Fruit fly (Drosophila melanogaster): ENCODE data around the gene CG33223.
A peak's percentile ranks its signal among the peaks of the same experiment; 100 is the strongest.

The CG33223 gene

DNA sequence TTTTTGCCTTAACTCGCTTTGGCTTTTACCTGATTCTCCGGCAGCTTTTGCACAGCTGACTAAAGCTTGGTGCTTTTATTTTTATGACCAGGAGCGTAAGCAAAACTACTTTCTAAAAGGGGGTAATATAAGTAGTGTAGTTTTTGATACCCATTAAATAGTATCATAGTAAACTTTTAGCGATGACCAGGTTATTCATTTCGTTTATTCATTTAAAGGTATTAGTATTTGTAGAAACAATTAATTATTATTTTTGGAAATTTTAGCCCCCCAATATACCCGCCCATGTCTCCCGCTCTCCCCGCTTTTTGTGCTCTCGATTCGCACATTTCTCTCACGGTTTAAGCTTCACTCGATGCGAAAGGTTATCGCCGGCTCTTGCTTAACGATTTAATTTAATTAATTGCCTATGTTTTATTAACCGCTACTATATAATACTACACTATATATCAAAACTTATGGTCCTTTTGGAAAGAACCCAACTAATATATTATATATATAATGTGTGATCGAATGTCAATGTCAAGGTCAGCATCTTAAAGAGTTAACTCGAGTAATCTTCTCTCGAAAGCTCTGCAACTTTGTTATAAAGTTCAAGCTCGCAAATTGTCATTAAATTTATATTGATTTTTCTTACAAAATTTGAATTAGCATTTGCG is 19.2 kb downstream of the CG33223 start, which contains the start of gene Sptr:
Sptr (minus strand) TSS at position 61 of the 659 bp plus-strand sequence.
- TF ChIP-seq CG10431 (GFP tag; optimal IDR thresholded peaks at IDR 0.05) (no peak), pnt (GFP tag; optimal IDR thresholded peaks at IDR 0.05) (peak; percentile 59), CG10979 (tag; optimal IDR thresholded peaks at IDR 0.05) (peak; percentile 63), CG18599 (GFP tag; optimal IDR thresholded peaks at IDR 0.05) (peak; percentile 96), Rfx (GFP tag; IDR thresholded peaks at IDR 0.05) (peak; percentile 96), CG6683 (GFP tag; optimal IDR thresholded peaks at IDR 0.05) (peak; percentile 79), Nf-YB (GFP tag; optimal IDR thresholded peaks at IDR 0.05) (peak; percentile 68), wor (GFP tag; IDR thresholded peaks at IDR 0.05) (peak; percentile 67), Dip2 (GFP tag; IDR thresholded peaks at IDR 0.05) (no peak), ttk (GFP tag; IDR thresholded peaks at IDR 0.05) (peak; percentile 82), gce (GFP tag; IDR thresholded peaks at IDR 0.05) (peak; percentile 78; the same call in 2 of the 3 replicates), MBD-R2 (GFP tag; IDR thresholded peaks at IDR 0.05) (peak; percentile 80), slbo (GFP tag; IDR thresholded peaks at IDR 0.05) (peak; percentile 94), CG12299 (tag; optimal IDR thresholded peaks at IDR 0.05) (peak; percentile 90), CG34224 (GFP tag; IDR thresholded peaks at IDR 0.05; ENCODE audit: partially characterized antibody) (no peak), CG3847 (GFP tag; IDR thresholded peaks at IDR 0.05) (peak; percentile 92), h (optimal IDR thresholded peaks at IDR 0.05) (no peak), amos (GFP tag; IDR thresholded peaks at IDR 0.05; ENCODE audit: partially characterized antibody) (no peak), Hsf (GFP tag; optimal IDR thresholded peaks at IDR 0.05) (peak; percentile 85), gt (GFP tag; IDR thresholded peaks at IDR 0.05) (no peak), bsh (GFP tag; optimal IDR thresholded peaks at IDR 0.05) (peak; percentile 72 to 79), pzg (GFP tag; optimal IDR thresholded peaks at IDR 0.05) (peak; percentile 12), CG13123 (GFP tag; optimal IDR thresholded peaks at IDR 0.05) (peak; percentile 38), br (optimal IDR thresholded peaks at IDR 0.05) (no peak), CG3995 (GFP tag; optimal IDR thresholded peaks at IDR 0.05) (peak; percentile 62), CG2875 (GFP tag; optimal IDR thresholded peaks at IDR 0.05) (peak; percentile 62), CG10565 (GFP tag; optimal IDR thresholded peaks at IDR 0.05) (no peak), CG13624 (GFP tag; optimal IDR thresholded peaks at IDR 0.05) (peak; percentile 84), CG5180 (GFP tag; optimal IDR thresholded peaks at IDR 0.05) (peak; percentile 71), Fer2 (tag; optimal IDR thresholded peaks at IDR 0.05) (peak; percentile 80), CG2116 (GFP tag; optimal IDR thresholded peaks at IDR 0.05) (peak; percentile 47), CG8388 (GFP tag; optimal IDR thresholded peaks at IDR 0.05) (peak; percentile 60), Mrtf (GFP tag; IDR thresholded peaks at IDR 0.05) (peak; percentile 89), tup (GFP tag; optimal IDR thresholded peaks at IDR 0.05) (peak; percentile 35), Trl (optimal IDR thresholded peaks at IDR 0.05) (peak; percentile 35 to 75), Trl (GFP tag; optimal IDR thresholded peaks at IDR 0.05) (peak; percentile 59), Hr3 (GFP tag; optimal IDR thresholded peaks at IDR 0.05) (peak; percentile 77), hkb (optimal IDR thresholded peaks at IDR 0.05) (no peak), hkb (GFP tag; IDR thresholded peaks at IDR 0.05) (peak; percentile 94), crol (GFP tag; IDR thresholded peaks at IDR 0.05) (peak; percentile 35; the same call in 1 of the 2 replicates), CG1024 (GFP tag; IDR thresholded peaks at IDR 0.05) (peak; percentile 69), sc (optimal IDR thresholded peaks at IDR 0.05) (no peak), sc (GFP tag; optimal IDR thresholded peaks at IDR 0.05) (peak; percentile 28), trem (tag; optimal IDR thresholded peaks at IDR 0.05) (peak; percentile 42), gsb (GFP tag; IDR thresholded peaks at IDR 0.05) (peak; percentile 86), vnd (GFP tag; IDR thresholded peaks at IDR 0.05; ENCODE audit: partially characterized antibody) (no peak), CG8359 (GFP tag; optimal IDR thresholded peaks at IDR 0.05; ENCODE audit: borderline replicate concordance) (peak; percentile 27), Elba2 (GFP tag; optimal IDR thresholded peaks at IDR 0.05) (no peak), CG10366 (GFP tag; IDR thresholded peaks at IDR 0.05) (peak; percentile 87), CG18764 (GFP tag; optimal IDR thresholded peaks at IDR 0.05) (peak; percentile 66), CG13775 (GFP tag; optimal IDR thresholded peaks at IDR 0.05) (peak; percentile 80)
